Worm (Caenorhabditis elegans): ENCODE measurements around the gene oac-14.

ce11 chrX:10172004-10172584 lies 30.3 kb upstream of the oac-14 start, which contains the start of gene C07A4.2:
- TF ChIP-seq W03F9.2 (tag; optimal IDR thresholded peaks at IDR 0.05): no peak
- TF ChIP-seq him-1 (tag; optimal IDR thresholded peaks at IDR 0.05): no peak
- TF ChIP-seq dao-5 (tag; optimal IDR thresholded peaks at IDR 0.05): no peak
